Fruit fly (Drosophila melanogaster): Measurements from ENCODE around the gene CG18262.

CG18262 gene

dm6 chrX:8145501-8146157 is 7.1 kb upstream of the CG18262 start, which contains the start of the genes alpha-PheRS and CG2129:
Gene alpha-PheRS (minus strand): TSS chrX:8145602.
Gene CG2129 (plus strand): TSS chrX:8145839.
- TF ChIP-seq CG8159 (tag; optimal IDR thresholded peaks at IDR 0.05) (peak; percentile 17), CG12605 (GFP tag; IDR thresholded peaks at IDR 0.05) (no peak), CG34367 (tag; optimal IDR thresholded peaks at IDR 0.05) (no peak), CG10348 (GFP tag; IDR thresholded peaks at IDR 0.05) (no peak), CG17806 (tag; optimal IDR thresholded peaks at IDR 0.05) (peak; percentile 2), EcR (GFP tag; optimal IDR thresholded peaks at IDR 0.05) (no peak), Pif1B (GFP tag; optimal IDR thresholded peaks at IDR 0.05) (no peak), CG15710 (tag; optimal IDR thresholded peaks at IDR 0.05) (peak; percentile 29), CG4496 (GFP tag; IDR thresholded peaks at IDR 0.05) (no peak), CG9948 (tag; optimal IDR thresholded peaks at IDR 0.05) (peak; percentile 6), rn (GFP tag; IDR thresholded peaks at IDR 0.05) (no peak), CG32121 (GFP tag; IDR thresholded peaks at IDR 0.05) (0 out of 2 replicates have a peak, but pooled peaks have one; percentile 14)

dm6 chrX:8147649-8148048 is 5.1 kb upstream of the CG18262 start, which contains the start of gene CG15336:
Gene CG15336 (plus strand): TSS chrX:8147949.
- TF ChIP-seq gl (tag; optimal IDR thresholded peaks at IDR 0.05) (no peak), rn (GFP tag; IDR thresholded peaks at IDR 0.05) (no peak), fd96Ca (GFP tag; IDR thresholded peaks at IDR 0.05) (no peak), CG32121 (GFP tag; IDR thresholded peaks at IDR 0.05) (no peak), CG9948 (tag; optimal IDR thresholded peaks at IDR 0.05) (no peak), CG13204 (GFP tag; optimal IDR thresholded peaks at IDR 0.05) (no peak), CG8301 (tag; optimal IDR thresholded peaks at IDR 0.05) (no peak), CG10348 (GFP tag; IDR thresholded peaks at IDR 0.05) (no peak), CG8159 (tag; optimal IDR thresholded peaks at IDR 0.05) (no peak), EcR (GFP tag; optimal IDR thresholded peaks at IDR 0.05) (no peak), CG4496 (GFP tag; IDR thresholded peaks at IDR 0.05) (no peak), CG15710 (tag; optimal IDR thresholded peaks at IDR 0.05) (no peak), Snoo (tag; optimal IDR thresholded peaks at IDR 0.05) (no peak)

dm6 chrX:8148556-8148955 is 4.2 kb upstream of the CG18262 start, which contains the start of gene CG10959:
Gene CG10959 (plus strand): TSS chrX:8148783.
- TF ChIP-seq CG8159 (tag; optimal IDR thresholded peaks at IDR 0.05) (no peak), Pif1A (GFP tag; optimal IDR thresholded peaks at IDR 0.05) (no peak), CG4496 (GFP tag; IDR thresholded peaks at IDR 0.05) (no peak), Pif1B (GFP tag; optimal IDR thresholded peaks at IDR 0.05) (no peak), EcR (GFP tag; optimal IDR thresholded peaks at IDR 0.05) (no peak), CG8301 (tag; optimal IDR thresholded peaks at IDR 0.05) (no peak), D1 (tag; optimal IDR thresholded peaks at IDR 0.05) (no peak), gl (tag; optimal IDR thresholded peaks at IDR 0.05) (no peak), CG12605 (GFP tag; IDR thresholded peaks at IDR 0.05) (no peak), CG13204 (GFP tag; optimal IDR thresholded peaks at IDR 0.05) (no peak), fd96Ca (GFP tag; IDR thresholded peaks at IDR 0.05) (no peak), CG32121 (GFP tag; IDR thresholded peaks at IDR 0.05) (no peak), CG10348 (GFP tag; IDR thresholded peaks at IDR 0.05) (no peak)

dm6 chrX:8152077-8152476 is 671 bp upstream of the CG18262 start, which contains the start of gene Gbeta5:
Gene Gbeta5 (minus strand): TSS chrX:8152275.
- TF ChIP-seq CG8159 (tag; optimal IDR thresholded peaks at IDR 0.05) = no peak
- TF ChIP-seq EcR (GFP tag; optimal IDR thresholded peaks at IDR 0.05) = no peak
- TF ChIP-seq CG34367 (tag; optimal IDR thresholded peaks at IDR 0.05) = no peak
- no peak for TF ChIP-seq CG14655 (GFP tag; optimal IDR thresholded peaks at IDR 0.05)
- no peak for TF ChIP-seq Pif1B (GFP tag; optimal IDR thresholded peaks at IDR 0.05)
- no peak for TF ChIP-seq Snoo (tag; optimal IDR thresholded peaks at IDR 0.05)
- TF ChIP-seq D1 (tag; optimal IDR thresholded peaks at IDR 0.05) = no peak
- TF ChIP-seq CG15710 (tag; optimal IDR thresholded peaks at IDR 0.05) = no peak
- no peak for TF ChIP-seq gl (tag; optimal IDR thresholded peaks at IDR 0.05)
- no peak for TF ChIP-seq Pif1A (GFP tag; optimal IDR thresholded peaks at IDR 0.05)

- peak; percentile 71 for TF ChIP-seq rn (GFP tag; IDR thresholded peaks at IDR 0.05)
- TF ChIP-seq CG14655 (GFP tag; optimal IDR thresholded peaks at IDR 0.05) = no peak
- no peak for TF ChIP-seq CG12605 (GFP tag; IDR thresholded peaks at IDR 0.05)
- no peak for TF ChIP-seq CG13204 (GFP tag; optimal IDR thresholded peaks at IDR 0.05)
- TF ChIP-seq EcR (GFP tag; optimal IDR thresholded peaks at IDR 0.05) = no peak
- no peak for TF ChIP-seq D1 (tag; optimal IDR thresholded peaks at IDR 0.05)
- TF ChIP-seq CG4496 (GFP tag; IDR thresholded peaks at IDR 0.05) = peak; percentile 79
- peak; percentile 63 for TF ChIP-seq Snoo (tag; optimal IDR thresholded peaks at IDR 0.05)
- TF ChIP-seq CG15710 (tag; optimal IDR thresholded peaks at IDR 0.05) = peak; percentile 78
- TF ChIP-seq Pif1B (GFP tag; optimal IDR thresholded peaks at IDR 0.05) = no peak
- peak; percentile 70 for TF ChIP-seq CG8301 (tag; optimal IDR thresholded peaks at IDR 0.05)
- peak; percentile 52 for TF ChIP-seq CG17806 (tag; optimal IDR thresholded peaks at IDR 0.05)
- TF ChIP-seq Ets98B (GFP tag; IDR thresholded peaks at IDR 0.05) = peak; percentile 72
- peak; percentile 65 for TF ChIP-seq CG9948 (tag; optimal IDR thresholded peaks at IDR 0.05)
- TF ChIP-seq gl (tag; optimal IDR thresholded peaks at IDR 0.05) = no peak
- TF ChIP-seq CG32121 (GFP tag; IDR thresholded peaks at IDR 0.05) = peak; percentile 60
- TF ChIP-seq CG8159 (tag; optimal IDR thresholded peaks at IDR 0.05) = peak; percentile 71
- peak; percentile 83; the same call in 2 of the 3 replicates for TF ChIP-seq fd96Ca (GFP tag; IDR thresholded peaks at IDR 0.05)
- TF ChIP-seq CG34367 (tag; optimal IDR thresholded peaks at IDR 0.05) = peak; percentile 53
- TF ChIP-seq CG10348 (GFP tag; IDR thresholded peaks at IDR 0.05) = no peak
- TF ChIP-seq Pif1A (GFP tag; optimal IDR thresholded peaks at IDR 0.05) = no peak
Observed at dm6 chrX:8157294-8157693, 4.5 kb downstream of the CG18262 start, which contains the start of the genes Traf6 and GIIIspla2. Gene Traf6 (minus strand): TSS chrX:8157386. Gene GIIIspla2 (plus strand): TSS chrX:8157628.

Data from whole organism, pupa.